Worm (Caenorhabditis elegans) whole organism, midembryonic: ENCODE data around the gene gst-30.

ENCODE experiments used
- T22C8.4 ChIP-seq: fragments of 200-800 bp; sonication (Bioruptor generic); IDR thresholded peaks from 2 replicates; pipeline ENCODE4 v1.3.6; 2022; ENCODE audit warnings: missing genetic modification characterization, missing compliant biosample characterization
- cog-1 ChIP-seq: sonication (generic microtip); optimal IDR thresholded peaks from 2 replicates; lab custom pipeline; 2016; ENCODE audit warnings: missing genetic modification characterization, missing compliant biosample characterization
- flt-1 ChIP-seq: fragments of 200-800 bp; sonication (Bioruptor generic); IDR thresholded peaks from 2 replicates; pipeline ENCODE4 v1.3.6; 2022; ENCODE audit warnings: missing genetic modification characterization, missing compliant biosample characterization
- klf-2 ChIP-seq: fragments of 200-800 bp; sonication (Bioruptor generic); conservative IDR thresholded peaks from 2 replicates; pipeline ENCODE4 v1.3.6; 2022; ENCODE audit warnings: missing genetic modification reagents, missing genetic modification characterization, missing compliant biosample characterization
- med-1 ChIP-seq: sonication (generic microtip); optimal IDR thresholded peaks from 2 replicates; lab custom pipeline; 2017; ENCODE audit warnings: missing genetic modification characterization, mild to moderate bottlenecking, missing compliant biosample characterization, antibody characterized with exemption, missing genetic modification reagents; ENCODE audit not compliant: insufficient read depth
- ref-1 ChIP-seq: fragments of 200-800 bp; sonication (Bioruptor generic); conservative IDR thresholded peaks from 2 replicates; pipeline ENCODE4 v1.3.6; 2022; ENCODE audit warnings: missing genetic modification reagents, missing genetic modification characterization, missing compliant biosample characterization
- tab-1 ChIP-seq: fragments of 200-800 bp; sonication (Bioruptor generic); IDR thresholded peaks from 2 replicates; pipeline ENCODE4 v1.3.6; 2022; ENCODE audit warnings: missing genetic modification characterization, missing compliant biosample characterization
- ztf-23 ChIP-seq: fragments of 200-800 bp; sonication (Bioruptor generic); IDR thresholded peaks from 2 replicates; pipeline ENCODE4 v1.3.6; 2022; ENCODE audit warnings: missing genetic modification reagents, missing genetic modification characterization, missing compliant biosample characterization
- ztf-29 ChIP-seq: fragments of 200-800 bp; sonication (Bioruptor generic); IDR thresholded peaks from 2 replicates; pipeline ENCODE4 v1.3.6; 2022; ENCODE audit warnings: missing genetic modification reagents, missing genetic modification characterization, missing compliant biosample characterization

Gene gst-30

ce11 chrII:4934954-4935353, at the start of gene gst-30:
Gene gst-30 (minus strand): TSS chrII:4935054.
- TF ChIP-seq T22C8.4 = no peak
- no peak for TF ChIP-seq flt-1 (GFP tag; lab: Robert Waterston, UW)
- no peak for TF ChIP-seq ref-1
- TF ChIP-seq med-1 (GFP tag; lab: Kevin White, UChicago) = no peak
- no peak for TF ChIP-seq ztf-23 (GFP tag; lab: Robert Waterston, UW)
- TF ChIP-seq cog-1 = no peak
- TF ChIP-seq klf-2 (GFP tag; lab: Robert Waterston, UW) = no peak
- TF ChIP-seq ztf-29 (GFP tag; lab: Robert Waterston, UW) = no peak
- TF ChIP-seq tab-1 = no peak

ce11 chrII:4984151-4984550, 49.3 kb upstream of the gst-30 start:
- TF ChIP-seq T22C8.4 = no peak
- TF ChIP-seq flt-1 (GFP tag; lab: Robert Waterston, UW) = no peak
- TF ChIP-seq tab-1 = no peak
- no peak for TF ChIP-seq klf-2 (GFP tag; lab: Robert Waterston, UW)
- no peak for TF ChIP-seq ztf-29 (GFP tag; lab: Robert Waterston, UW)

DNA sequence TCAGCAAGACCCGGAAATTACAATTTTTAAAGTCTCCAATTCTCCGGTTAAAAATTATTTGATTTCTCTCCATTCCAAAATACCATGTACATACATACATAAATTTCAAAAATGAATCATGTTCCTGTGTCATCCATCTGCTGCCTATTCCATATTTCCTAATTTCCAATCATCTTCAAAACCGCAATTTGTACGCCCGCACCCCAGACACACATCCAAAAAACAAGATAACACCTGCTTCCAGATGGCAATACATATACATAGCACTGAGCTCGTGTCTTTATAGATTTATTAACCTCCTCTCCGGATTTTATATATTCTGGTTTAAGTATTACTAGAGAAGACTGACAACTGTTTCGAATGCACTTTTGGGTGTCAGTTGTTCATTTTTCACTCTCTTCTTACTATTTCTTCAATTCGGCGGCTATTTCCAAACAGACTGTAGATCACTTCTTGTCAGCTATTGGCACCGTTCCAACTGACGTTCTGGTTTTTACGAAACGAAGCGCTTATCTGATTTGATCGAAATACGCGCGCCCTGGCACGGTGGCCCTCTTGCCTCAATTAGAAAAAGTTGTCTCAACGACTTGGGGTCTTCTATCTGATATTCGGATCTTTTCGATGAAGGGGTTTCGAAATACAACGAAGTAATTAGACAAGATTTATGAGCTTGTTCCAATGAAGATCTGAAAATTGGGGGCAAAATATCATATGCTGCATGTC, 47.0 kb upstream of the gst-30 start:
- TF ChIP-seq cog-1 (no peak), med-1 (GFP tag; lab: Kevin White, UChicago) (no peak), ztf-29 (GFP tag; lab: Robert Waterston, UW) (no peak), ztf-23 (GFP tag; lab: Robert Waterston, UW) (no peak), flt-1 (GFP tag; lab: Robert Waterston, UW) (no peak), ref-1 (no peak), T22C8.4 (no peak), tab-1 (no peak), klf-2 (GFP tag; lab: Robert Waterston, UW) (no peak)

DNA sequence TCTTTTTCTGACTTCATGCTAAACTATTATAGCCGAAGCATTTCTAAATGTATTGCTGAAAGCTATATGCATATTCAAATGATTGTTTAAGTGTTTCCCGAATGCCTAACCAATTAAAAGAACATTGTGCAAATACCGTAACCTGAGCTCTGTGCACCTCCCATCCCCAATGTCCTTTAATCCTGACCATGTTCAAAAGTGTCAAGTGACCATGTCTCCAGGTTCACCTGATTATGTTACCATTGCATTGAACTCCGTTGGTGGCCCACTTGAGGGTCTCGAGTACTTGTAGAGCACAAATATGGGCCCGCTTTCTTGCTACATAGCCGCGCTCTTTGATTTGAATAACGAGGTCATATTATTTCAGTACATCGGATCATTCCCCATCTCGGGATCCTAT, 40.5 kb upstream of the gst-30 start:
- TF ChIP-seq cog-1 = no peak
- no peak for TF ChIP-seq tab-1
- no peak for TF ChIP-seq ztf-23 (GFP tag; lab: Robert Waterston, UW)
- no peak for TF ChIP-seq ztf-29 (GFP tag; lab: Robert Waterston, UW)
- no peak for TF ChIP-seq klf-2 (GFP tag; lab: Robert Waterston, UW)
- no peak for TF ChIP-seq flt-1 (GFP tag; lab: Robert Waterston, UW)
- no peak for TF ChIP-seq med-1 (GFP tag; lab: Kevin White, UChicago)
- no peak for TF ChIP-seq T22C8.4
- TF ChIP-seq ref-1 = no peak

ce11 chrII:4974448-4974951, 39.6 kb upstream of the gst-30 start:
- TF ChIP-seq tab-1 = no peak

DNA sequence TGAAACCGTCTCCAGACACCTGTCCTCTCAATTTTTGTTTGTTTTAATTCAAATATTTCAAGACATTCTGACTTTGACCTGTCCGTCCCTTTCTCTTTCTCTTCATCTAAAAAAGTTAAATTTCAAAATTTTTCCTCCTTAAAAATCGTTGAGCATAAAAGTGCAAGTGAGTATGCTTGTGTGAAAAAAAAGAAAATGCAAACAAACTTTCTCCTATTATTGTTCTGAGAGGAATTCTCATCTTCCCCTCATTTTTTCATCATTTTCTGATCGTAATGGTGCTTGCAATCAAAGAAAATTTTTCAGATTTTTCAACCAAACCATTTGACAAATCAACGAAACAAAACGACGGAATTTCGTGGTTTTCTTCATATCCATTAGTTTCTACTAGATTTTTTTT, 34.0 kb upstream of the gst-30 start, which contains the start of gene shc-2:
Gene shc-2 (plus strand): TSS at position 301 of the 400 bp plus-strand sequence.
- TF ChIP-seq T22C8.4 = no peak
- no peak for TF ChIP-seq ztf-23 (GFP tag; lab: Robert Waterston, UW)
- TF ChIP-seq tab-1 = no peak
- TF ChIP-seq ztf-29 (GFP tag; lab: Robert Waterston, UW) = no peak
- no peak for TF ChIP-seq med-1 (GFP tag; lab: Kevin White, UChicago)
- no peak for TF ChIP-seq cog-1
- TF ChIP-seq klf-2 (GFP tag; lab: Robert Waterston, UW) = no peak
- no peak for TF ChIP-seq ref-1
- no peak for TF ChIP-seq flt-1 (GFP tag; lab: Robert Waterston, UW)

ce11 chrII:4967636-4968035, 32.8 kb upstream of the gst-30 start:
- TF ChIP-seq ztf-23 (GFP tag; lab: Robert Waterston, UW) (no peak), ztf-29 (GFP tag; lab: Robert Waterston, UW) (no peak), cog-1 (no peak), tab-1 (no peak), klf-2 (GFP tag; lab: Robert Waterston, UW) (no peak), flt-1 (GFP tag; lab: Robert Waterston, UW) (no peak), ref-1 (no peak), T22C8.4 (no peak), med-1 (GFP tag; lab: Kevin White, UChicago) (no peak)

- TF ChIP-seq tab-1 = no peak
- no peak for TF ChIP-seq ztf-23 (GFP tag; lab: Robert Waterston, UW)
- TF ChIP-seq T22C8.4 = no peak
- no peak for TF ChIP-seq cog-1
- no peak for TF ChIP-seq med-1 (GFP tag; lab: Kevin White, UChicago)
- TF ChIP-seq ztf-29 (GFP tag; lab: Robert Waterston, UW) = no peak
- TF ChIP-seq klf-2 (GFP tag; lab: Robert Waterston, UW) = no peak
- TF ChIP-seq flt-1 (GFP tag; lab: Robert Waterston, UW) = no peak
- no peak for TF ChIP-seq ref-1
These were observed 31.7 kb upstream of the gst-30 start for ce11 chrII:4966576-4966975.

DNA sequence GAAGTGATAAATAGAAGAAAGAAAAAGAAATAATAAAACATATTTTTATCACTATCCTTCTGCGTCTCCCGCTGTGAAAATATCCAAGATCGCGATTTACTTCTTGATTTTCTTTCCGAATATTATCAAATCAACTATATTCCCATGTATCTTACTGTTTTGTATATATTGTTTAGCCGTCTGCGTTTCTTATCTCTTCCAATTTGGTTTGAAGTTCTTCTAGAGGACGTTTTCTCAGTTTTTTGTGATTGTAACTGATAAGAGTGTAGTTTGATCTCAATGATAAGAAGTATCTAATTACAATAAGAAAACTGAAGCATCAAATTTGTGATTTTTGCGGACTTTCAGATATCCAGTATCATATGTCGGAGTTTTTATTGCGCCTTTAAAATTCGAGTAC, 25.8 kb upstream of the gst-30 start:
- no peak for TF ChIP-seq ref-1

ce11 chrII:4959719-4960118, 24.9 kb upstream of the gst-30 start, which contains the start of gene ulp-2:
Gene ulp-2 (minus strand): TSS chrII:4959876.
- TF ChIP-seq ztf-23 (GFP tag; lab: Robert Waterston, UW) = 0 out of 2 replicates have a peak, but pooled peaks have one; percentile 19
- TF ChIP-seq flt-1 (GFP tag; lab: Robert Waterston, UW) = no peak

ce11 chrII:4955353-4955752, 20.5 kb upstream of the gst-30 start, which contains the start of gene pbs-3:
Gene pbs-3 (minus strand): TSS chrII:4955427.
- TF ChIP-seq flt-1 (GFP tag; lab: Robert Waterston, UW) = 0 out of 2 replicates have a peak, but pooled peaks have one; percentile 56
- peak; percentile 12 for TF ChIP-seq cog-1
- no peak for TF ChIP-seq ref-1
